Fruit fly (Drosophila melanogaster) whole organism, embryonic: ENCODE results near the gene Ykt6.

Experiments
- Aef1 ChIP-seq: fragments of 200-800 bp; sonication (Bioruptor generic); IDR thresholded peaks from 3 replicates; pipeline ENCODE4 v1.3.6; 2022; ENCODE audit warnings: missing biosample characterization, missing genetic modification characterization
- Bteb2 ChIP-seq: fragments of 200-800 bp; sonication (Bioruptor generic); optimal IDR thresholded peaks from 2 replicates; lab custom pipeline; 2016; ENCODE audit warnings: missing biosample characterization, missing genetic modification characterization
- CG10321 ChIP-seq: fragments of 200-800 bp; sonication (Bioruptor generic); IDR thresholded peaks from 2 replicates; pipeline ENCODE4 v1.3.6; 2022; ENCODE audit warnings: missing biosample characterization, missing genetic modification characterization
- CG10979 ChIP-seq: fragments of 200-800 bp; sonication (Bioruptor generic); optimal IDR thresholded peaks from 2 replicates; lab custom pipeline; 2018; ENCODE audit warnings: missing biosample characterization, mild to moderate bottlenecking, missing genetic modification characterization, moderate library complexity
- CG11085 ChIP-seq: fragments of 200-800 bp; sonication (Bioruptor generic); IDR thresholded peaks from 2 replicates; pipeline ENCODE4 v1.3.6; 2022; ENCODE audit warnings: missing biosample characterization, missing genetic modification characterization
- CG11560 ChIP-seq: fragments of 200-800 bp; sonication (Bioruptor generic); IDR thresholded peaks from 3 replicates; pipeline ENCODE4 v1.3.6; 2022; ENCODE audit warnings: missing biosample characterization, missing genetic modification characterization
- CG1233 ChIP-seq: fragments of 200-800 bp; sonication (Bioruptor generic); optimal IDR thresholded peaks from 4 replicates; lab custom pipeline; 2018; ENCODE audit warnings: missing biosample characterization, mild to moderate bottlenecking, missing genetic modification characterization
- CG12744 ChIP-seq: fragments of 200-800 bp; sonication (Bioruptor generic); optimal IDR thresholded peaks from 2 replicates; lab custom pipeline; 2016; ENCODE audit warnings: missing biosample characterization, missing genetic modification characterization
- CG16863 ChIP-seq: fragments of 200-800 bp; sonication (Bioruptor generic); optimal IDR thresholded peaks from 3 replicates; lab custom pipeline; 2016; ENCODE audit warnings: missing biosample characterization, missing genetic modification characterization
- CG18262 ChIP-seq: fragments of 200-800 bp; optimal IDR thresholded peaks from 3 replicates; lab custom pipeline; 2019; ENCODE audit warnings: missing biosample characterization, mild to moderate bottlenecking, missing genetic modification characterization, moderate library complexity
- CG2712 ChIP-seq: fragments of 200-800 bp; optimal IDR thresholded peaks from 3 replicates; lab custom pipeline; 2019; ENCODE audit warnings: missing biosample characterization, mild to moderate bottlenecking, missing genetic modification characterization, moderate library complexity
- CG3838 ChIP-seq: fragments of 200-800 bp; sonication (Bioruptor generic); optimal IDR thresholded peaks from 3 replicates; lab custom pipeline; 2016; ENCODE audit warnings: missing biosample characterization, missing genetic modification characterization
- CG42726 ChIP-seq: fragments of 200-800 bp; sonication (Bioruptor generic); IDR thresholded peaks from 2 replicates; pipeline ENCODE4 v1.3.6; 2022; ENCODE audit warnings: missing biosample characterization, missing genetic modification characterization; ENCODE audit not compliant: partially characterized antibody
- CG4854 ChIP-seq: fragments of 200-800 bp; sonication (Bioruptor generic); optimal IDR thresholded peaks from 2 replicates; lab custom pipeline; 2016; ENCODE audit warnings: missing biosample characterization, missing genetic modification characterization, inconsistent platforms
- CG6765 ChIP-seq: fragments of 200-800 bp; sonication (Bioruptor generic); optimal IDR thresholded peaks from 3 replicates; lab custom pipeline; 2017; ENCODE audit warnings: missing biosample characterization, mild to moderate bottlenecking, missing genetic modification characterization
- CG7556 ChIP-seq: fragments of 200-800 bp; sonication (Bioruptor generic); optimal IDR thresholded peaks from 2 replicates; lab custom pipeline; 2017; ENCODE audit warnings: missing biosample characterization, mild to moderate bottlenecking, missing genetic modification characterization
- CG8089 ChIP-seq: fragments of 200-800 bp; sonication (Bioruptor generic); optimal IDR thresholded peaks from 3 replicates; lab custom pipeline; 2016; ENCODE audit warnings: missing biosample characterization, missing genetic modification characterization
- D19A ChIP-seq: fragments of 200-800 bp; optimal IDR thresholded peaks from 3 replicates; lab custom pipeline; 2019; ENCODE audit warnings: missing biosample characterization, mild to moderate bottlenecking, missing genetic modification characterization, moderate library complexity
- Dad ChIP-seq: fragments of 200-800 bp; sonication (Bioruptor generic); optimal IDR thresholded peaks from 3 replicates; lab custom pipeline; 2016; ENCODE audit warnings: missing biosample characterization, missing genetic modification characterization
- Dll ChIP-seq: fragments of 200-800 bp; sonication (Bioruptor generic); IDR thresholded peaks from 4 replicates; pipeline ENCODE4 v1.3.6; 2022; ENCODE audit warnings: missing biosample characterization, missing genetic modification characterization; ENCODE audit not compliant: partially characterized antibody
- Ets65A ChIP-seq: fragments of 200-800 bp; sonication (Bioruptor generic); peaks from one replicate; lab custom pipeline; 2016; ENCODE audit warnings: missing biosample characterization, missing genetic modification characterization
- GATAe ChIP-seq: fragments of 200-800 bp; sonication (Bioruptor generic); conservative IDR thresholded peaks from 2 replicates; pipeline ENCODE4 v1.3.6; 2022; ENCODE audit warnings: missing biosample characterization, missing genetic modification characterization
- Lpt ChIP-seq: fragments of >200 bp; optimal IDR thresholded peaks from 2 replicates; lab custom pipeline; 2018; ENCODE audit warnings: missing biosample characterization, missing genetic modification characterization
- MESR4 ChIP-seq: fragments of 200-800 bp; sonication (Bioruptor generic); optimal IDR thresholded peaks from 2 replicates; lab custom pipeline; 2018; ENCODE audit warnings: missing biosample characterization, mild to moderate bottlenecking, missing genetic modification characterization, moderate library complexity
- MTF-1 ChIP-seq: fragments of 200-800 bp; sonication (Bioruptor generic); optimal IDR thresholded peaks from 2 replicates; lab custom pipeline; 2018; ENCODE audit warnings: missing biosample characterization, mild to moderate bottlenecking, missing genetic modification characterization, borderline replicate concordance
- Max ChIP-seq: fragments of 200-800 bp; sonication (Bioruptor generic); optimal IDR thresholded peaks from 2 replicates; lab custom pipeline; 2016; ENCODE audit warnings: missing biosample characterization, mild to moderate bottlenecking, missing genetic modification characterization
- Med ChIP-seq: fragments of 200-800 bp; sonication (Bioruptor generic); peaks from one replicate; lab custom pipeline; 2016; ENCODE audit warnings: missing biosample characterization, missing genetic modification characterization, mild to moderate bottlenecking, inconsistent platforms, moderate library complexity
- NFAT ChIP-seq: fragments of 200-800 bp; sonication (Bioruptor generic); IDR thresholded peaks from 2 replicates; pipeline ENCODE4 v1.3.6; 2022; ENCODE audit warnings: missing biosample characterization, missing genetic modification characterization
- Nf-YB ChIP-seq: fragments of 200-800 bp; sonication (Bioruptor generic); optimal IDR thresholded peaks from 3 replicates; lab custom pipeline; 2019; ENCODE audit warnings: missing biosample characterization, mild to moderate bottlenecking, missing genetic modification characterization, moderate library complexity
- Six4 ChIP-seq: fragments of 200-800 bp; sonication (Bioruptor generic); optimal IDR thresholded peaks from 2 replicates; lab custom pipeline; 2016; ENCODE audit warnings: missing biosample characterization, missing genetic modification characterization
- ara ChIP-seq: fragments of 200-800 bp; sonication (Bioruptor generic); IDR thresholded peaks from 2 replicates; pipeline ENCODE4 v1.3.6; 2022; ENCODE audit warnings: missing biosample characterization, missing genetic modification characterization
- az2 ChIP-seq: fragments of 200-800 bp; sonication (Bioruptor generic); optimal IDR thresholded peaks from 3 replicates; lab custom pipeline; 2016; ENCODE audit warnings: missing biosample characterization, missing genetic modification characterization
- bbx ChIP-seq: fragments of 200-800 bp; sonication (Bioruptor generic); IDR thresholded peaks from 2 replicates; pipeline ENCODE4 v1.3.6; 2022; ENCODE audit warnings: missing biosample characterization, missing genetic modification characterization; ENCODE audit not compliant: partially characterized antibody
- corto ChIP-seq: fragments of 200-800 bp; sonication (Bioruptor generic); optimal IDR thresholded peaks from 2 replicates; lab custom pipeline; 2016; ENCODE audit warnings: missing biosample characterization, mild to moderate bottlenecking, missing genetic modification characterization, moderate library complexity
- dimm ChIP-seq: fragments of 200-800 bp; sonication (Bioruptor generic); IDR thresholded peaks from 2 replicates; pipeline ENCODE4 v1.3.6; 2022; ENCODE audit warnings: missing biosample characterization, missing genetic modification characterization
- exex ChIP-seq: fragments of 200-800 bp; sonication (Bioruptor generic); optimal IDR thresholded peaks from 4 replicates; lab custom pipeline; 2018; ENCODE audit warnings: missing biosample characterization, mild to moderate bottlenecking, missing genetic modification characterization, moderate library complexity
- ftz-f1 ChIP-seq: fragments of 200-800 bp; sonication (Bioruptor generic); optimal IDR thresholded peaks from 2 replicates; lab custom pipeline; 2016; ENCODE audit warnings: missing biosample characterization, missing genetic modification characterization
- gce ChIP-seq: fragments of 200-800 bp; sonication (Bioruptor generic); IDR thresholded peaks from 3 replicates; pipeline ENCODE4 v1.3.6; 2022; ENCODE audit warnings: missing biosample characterization, missing genetic modification characterization
- gcm2 ChIP-seq: fragments of 200-800 bp; sonication (Bioruptor generic); optimal IDR thresholded peaks from 2 replicates; lab custom pipeline; 2016; ENCODE audit warnings: missing biosample characterization, missing genetic modification characterization
- gro ChIP-seq: fragments of 200-800 bp; sonication (Bioruptor generic); optimal IDR thresholded peaks from 2 replicates; lab custom pipeline; 2016; ENCODE audit warnings: missing biosample characterization, missing genetic modification characterization
- gt ChIP-seq: fragments of 200-800 bp; sonication (Bioruptor generic); IDR thresholded peaks from 2 replicates; pipeline ENCODE4 v1.3.6; 2022; ENCODE audit warnings: missing biosample characterization, missing genetic modification characterization
- ham ChIP-seq: fragments of 200-800 bp; sonication (Bioruptor generic); IDR thresholded peaks from 2 replicates; pipeline ENCODE4 v1.3.6; 2022; ENCODE audit warnings: missing biosample characterization, missing genetic modification characterization
- insv ChIP-seq, 2 experiments: fragments of 200-800 bp; sonication (Bioruptor generic); optimal IDR thresholded peaks; 3 replicates each; lab custom pipeline; 2016 to 2018; ENCODE audit warnings: missing biosample characterization in 2 of 2, missing genetic modification characterization in 2 of 2
- lbe ChIP-seq: fragments of 200-800 bp; sonication (Bioruptor generic); optimal IDR thresholded peaks from 2 replicates; lab custom pipeline; 2016; ENCODE audit warnings: missing biosample characterization, mild to moderate bottlenecking, missing genetic modification characterization
- mirr ChIP-seq: fragments of 200-800 bp; sonication (Bioruptor generic); optimal IDR thresholded peaks from 3 replicates; lab custom pipeline; 2018; ENCODE audit warnings: missing biosample characterization, mild to moderate bottlenecking, missing genetic modification characterization
- pan ChIP-seq, 4 experiments: fragments of >200 bp in 3 of 4; fragments of 200-800 bp in 1 of 4; sonication (Bioruptor generic) in 1 of 4; optimal IDR thresholded peaks in 3 of 4; IDR thresholded peaks in 1 of 4; 2 replicates each; pipeline versions ENCODE4 v1.3.6 to Lab custom; 2017 to 2022; ENCODE audit warnings: missing biosample characterization in 2 of 4, missing genetic modification characterization in 2 of 4, mixed read lengths in 1 of 4
- seq ChIP-seq: fragments of 200-800 bp; sonication (Bioruptor generic); IDR thresholded peaks from 2 replicates; pipeline ENCODE4 v1.3.6; 2022; ENCODE audit warnings: missing biosample characterization, missing genetic modification characterization
- trem ChIP-seq: fragments of 200-800 bp; optimal IDR thresholded peaks from 3 replicates; lab custom pipeline; 2019; ENCODE audit warnings: missing biosample characterization, mild to moderate bottlenecking, missing genetic modification characterization, moderate library complexity
- tx ChIP-seq: fragments of 200-800 bp; sonication (Bioruptor generic); optimal IDR thresholded peaks from 2 replicates; lab custom pipeline; 2016; ENCODE audit warnings: missing biosample characterization, missing genetic modification characterization
- yki ChIP-seq: fragments of >200 bp; optimal IDR thresholded peaks from 3 replicates; lab custom pipeline; 2018

Ykt6 gene

DNA sequence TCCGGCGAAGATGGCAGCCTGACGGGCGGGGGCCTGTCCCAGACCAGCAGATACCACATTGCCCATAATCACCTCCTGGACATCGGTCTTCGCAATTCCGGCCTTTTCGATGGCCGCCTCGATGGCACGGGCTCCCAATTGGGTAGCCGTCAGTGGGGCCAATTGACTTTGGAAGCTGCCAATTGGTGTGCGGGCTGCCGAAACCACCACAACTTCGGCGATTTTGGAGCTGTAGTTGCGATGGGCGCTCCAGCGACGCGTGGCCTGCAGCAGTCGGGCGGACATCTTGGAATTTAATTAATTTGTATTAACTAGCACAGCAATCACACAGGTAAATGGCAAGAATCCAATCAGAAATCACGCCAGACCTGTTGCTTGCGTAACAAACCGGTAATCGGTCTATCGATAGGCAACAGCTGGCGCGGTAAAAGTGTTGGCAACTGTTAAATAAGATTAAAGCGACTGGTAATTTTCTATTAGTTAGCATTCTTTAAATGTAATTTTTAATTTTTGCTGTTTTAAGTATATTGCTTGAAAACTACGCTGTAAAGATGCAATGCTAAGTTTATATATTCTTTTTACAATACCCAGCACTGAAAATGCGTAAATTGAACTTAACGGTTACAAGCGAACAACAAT, 31.7 kb upstream of the Ykt6 start, which contains the start of gene Acat1 (continued):
- TF ChIP-seq NFAT (GFP tag; lab: Robert Waterston, UW) (no peak), MTF-1 (peak; percentile 6), gcm2 (GFP tag; lab: Kevin White, UChicago) (no peak), ham (GFP tag; lab: Robert Waterston, UW) (no peak), D19A (peak; percentile 46), CG10321 (no peak), ftz-f1 (GFP tag; lab: Kevin White, UChicago) (no peak), CG8089 (no peak), corto (peak; percentile 49), insv (GFP tag; optimal IDR thresholded peaks at IDR 0.05; lab: Kevin White, UChicago) (peak; percentile 56 to 94), Six4 (GFP tag; lab: Kevin White, UChicago) (peak; percentile 15), mirr (GFP tag; lab: Kevin White, UChicago) (no peak), GATAe (GFP tag; lab: Robert Waterston, UW) (no peak), dimm (GFP tag; lab: Robert Waterston, UW) (no peak), Bteb2 (GFP tag; lab: Kevin White, UChicago) (peak; percentile 38), bbx (GFP tag; lab: Robert Waterston, UW) (0 out of 2 replicates have a peak, but pooled peaks have one; percentile 14), ara (peak; percentile 38; the same call in 1 of the 2 replicates), CG16863 (GFP tag; lab: Kevin White, UChicago) (no peak), gro (GFP tag; lab: Kevin White, UChicago) (no peak), Max (peak; percentile 54), CG7556 (peak; percentile 58), CG4854 (GFP tag; lab: Kevin White, UChicago) (no peak), CG11560 (0 out of 3 replicates have a peak, but pooled peaks have one; percentile 10), gt (no peak), CG6765 (GFP tag; lab: Kevin White, UChicago) (no peak), gce (GFP tag; lab: Robert Waterston, UW) (no peak), CG3838 (no peak), CG2712 (tag; lab: Kevin White, UChicago) (peak; percentile 64), CG42726 (GFP tag; lab: Robert Waterston, UW) (no peak), yki (no peak), CG12744 (GFP tag; lab: Kevin White, UChicago) (peak; percentile 28), Aef1 (0 out of 3 replicates have a peak, but pooled peaks have one; percentile 16), tx (GFP tag; lab: Kevin White, UChicago) (peak; percentile 44), exex (tag; lab: Kevin White, UChicago) (peak; percentile 12), Dll (peak; percentile 61; the same call in 3 of the 4 replicates), MESR4 (GFP tag; lab: Kevin White, UChicago) (peak; percentile 65), Med (GFP tag; lab: Kevin White, UChicago) (peak; percentile 94), Nf-YB (GFP tag; lab: Kevin White, UChicago) (peak; percentile 39), Lpt (no peak), lbe (peak; percentile 81), CG11085 (GFP tag; lab: Robert Waterston, UW) (no peak), Dad (GFP tag; lab: Kevin White, UChicago) (peak; percentile 38), pan (optimal IDR thresholded peaks at IDR 0.05; lab: Kevin White, UChicago) (no peak), pan (GFP tag; optimal IDR thresholded peaks at IDR 0.05 in 1 of 2, IDR thresholded peaks at IDR 0.05 in 1 of 2) (peak in 1 of 2 experiments; percentile 61), Ets65A (GFP tag; lab: Kevin White, UChicago) (peak; percentile 75), seq (GFP tag; lab: Robert Waterston, UW) (no peak), CG10979 (tag; lab: Kevin White, UChicago) (peak; percentile 39), CG1233 (GFP tag; lab: Kevin White, UChicago) (peak; percentile 33), az2 (GFP tag; lab: Kevin White, UChicago) (peak; percentile 49), trem (peak; percentile 52), CG18262 (tag; lab: Kevin White, UChicago) (peak; percentile 56)
